Worm (Caenorhabditis elegans) whole organism, young adult: ENCODE data around the gene F59B1.8.

Source experiments
- B0261.1 ChIP-seq: sonication (generic microtip); optimal IDR thresholded peaks from 2 replicates; lab custom pipeline; 2016; ENCODE audit warnings: mild to moderate bottlenecking, missing genetic modification characterization, moderate library complexity, missing compliant biosample characterization
- ama-1 ChIP-seq, 3 experiments: fragments of 150-350 bp in 1 of 3; sonication (generic microtip) in 2 of 3; optimal IDR thresholded peaks; 2 replicates each; lab custom pipeline; 2014 to 2018; ENCODE audit warnings: missing biosample characterization in 2 of 3, missing genetic modification characterization in 2 of 3, missing genetic modification reagents in 2 of 3
- lin-26 ChIP-seq: fragments of 200-800 bp; sonication (Bioruptor generic); IDR thresholded peaks from 2 replicates; pipeline ENCODE4 v1.3.6; 2022; ENCODE audit warnings: missing genetic modification reagents, missing genetic modification characterization, missing compliant biosample characterization
- pha-4 ChIP-seq: fragments of 150-350 bp; sonication (generic microtip); optimal IDR thresholded peaks from 2 replicates; lab custom pipeline; 2014; ENCODE audit warnings: missing biosample characterization, missing genetic modification reagents, missing genetic modification characterization
- snpc-1.3 ChIP-seq: sonication (generic microtip); optimal IDR thresholded peaks from 2 replicates; lab custom pipeline; 2017; ENCODE audit warnings: missing genetic modification characterization, mild to moderate bottlenecking, missing compliant biosample characterization, antibody characterized with exemption, moderate library complexity, missing genotype, missing genetic modification reagents; ENCODE audit not compliant: insufficient read depth
- snpc-3.4 ChIP-seq: sonication (generic microtip); optimal IDR thresholded peaks from 2 replicates; lab custom pipeline; 2017; ENCODE audit warnings: missing genetic modification characterization, mild to moderate bottlenecking, missing compliant biosample characterization, antibody characterized with exemption, moderate library complexity, missing genotype, missing genetic modification reagents
- xnd-1 ChIP-seq: sonication (generic microtip); optimal IDR thresholded peaks from 2 replicates; lab custom pipeline; 2016; ENCODE audit warnings: missing genotype, missing genetic modification reagents, missing genetic modification characterization, missing compliant biosample characterization
- ztf-25 ChIP-seq: fragments of 200-800 bp; sonication (Bioruptor generic); IDR thresholded peaks from 2 replicates; pipeline ENCODE4 v1.3.6; 2022; ENCODE audit warnings: missing genetic modification reagents, missing genetic modification characterization, missing compliant biosample characterization

- TF ChIP-seq ztf-25 (GFP tag; lab: Robert Waterston, UW), result peak; percentile 73; the same call in 1 of the 2 replicates
- TF ChIP-seq lin-26, result peak; percentile 95
- TF ChIP-seq xnd-1 (tag; lab: Kevin White, UChicago), result no peak
- peak; percentile 38 for TF ChIP-seq snpc-3.4 (tag; lab: Kevin White, UChicago)
- TF ChIP-seq ama-1 (optimal IDR thresholded peaks at IDR 0.05; lab: Kevin White, UChicago), result no peak
- peak; percentile 5 to 82 for TF ChIP-seq ama-1 (GFP tag; optimal IDR thresholded peaks at IDR 0.05; lab: Kevin White, UChicago)
- TF ChIP-seq B0261.1 (tag; lab: Kevin White, UChicago), result peak; percentile 73
- TF ChIP-seq pha-4 (tag; lab: Kevin White, UChicago), result no peak
- peak; percentile 12 for TF ChIP-seq snpc-1.3 (tag; lab: Kevin White, UChicago)
Measured at ce11 chrV:3685790-3686208, 41.8 kb upstream of the F59B1.8 start, which contains the start of gene W08A12.2.
